Fruit fly (Drosophila melanogaster) whole organism, prepupa: ENCODE measurements around the gene CG7582.

ENCODE experiments used
- CG16779 ChIP-seq: fragments of 200-800 bp; sonication (Bioruptor generic); optimal IDR thresholded peaks from 3 replicates; lab custom pipeline; 2017; ENCODE audit warnings: missing biosample characterization, mild to moderate bottlenecking, missing genetic modification characterization
- CG31627 ChIP-seq: fragments of 200-800 bp; sonication (Bioruptor generic); optimal IDR thresholded peaks from 3 replicates; lab custom pipeline; 2016; ENCODE audit warnings: missing biosample characterization, missing genetic modification characterization
- CG32006 ChIP-seq: fragments of 200-800 bp; sonication (Bioruptor generic); optimal IDR thresholded peaks from 3 replicates; lab custom pipeline; 2017; ENCODE audit warnings: missing biosample characterization, mild to moderate bottlenecking, missing genetic modification characterization
- CG6276 ChIP-seq: fragments of 200-800 bp; sonication (Bioruptor generic); optimal IDR thresholded peaks from 2 replicates; lab custom pipeline; 2017; ENCODE audit warnings: missing biosample characterization, mild to moderate bottlenecking, missing genetic modification characterization
- Eip93F ChIP-seq: fragments of 200-800 bp; sonication (Bioruptor generic); optimal IDR thresholded peaks from 2 replicates; lab custom pipeline; 2016; ENCODE audit warnings: missing biosample characterization, mild to moderate bottlenecking, missing genetic modification characterization
- Gug ChIP-seq: fragments of 200-800 bp; sonication (Bioruptor generic); IDR thresholded peaks from 2 replicates; pipeline ENCODE4 v1.3.6; 2022; ENCODE audit warnings: missing biosample characterization, missing genetic modification characterization
- Met ChIP-seq: fragments of 200-800 bp; sonication (Bioruptor generic); optimal IDR thresholded peaks from 3 replicates; lab custom pipeline; 2016; ENCODE audit warnings: missing biosample characterization, missing genetic modification characterization
- dac ChIP-seq: fragments of 200-800 bp; sonication (Bioruptor generic); optimal IDR thresholded peaks from 2 replicates; lab custom pipeline; 2017; ENCODE audit warnings: missing biosample characterization, mild to moderate bottlenecking, missing genetic modification characterization
- lz ChIP-seq: fragments of 200-800 bp; sonication (Bioruptor generic); optimal IDR thresholded peaks from 3 replicates; lab custom pipeline; 2016; ENCODE audit warnings: missing biosample characterization, missing genetic modification characterization
- spab ChIP-seq: fragments of 200-800 bp; sonication (Bioruptor generic); optimal IDR thresholded peaks from 2 replicates; lab custom pipeline; 2017; ENCODE audit warnings: missing biosample characterization, mild to moderate bottlenecking, missing genetic modification characterization, missing genetic modification reagents

- TF ChIP-seq CG31627 (no peak), dac (no peak), CG32006 (GFP tag; lab: Kevin White, UChicago) (no peak), Met (no peak), Gug (GFP tag; lab: Robert Waterston, UW) (no peak), lz (GFP tag; lab: Kevin White, UChicago) (no peak), CG6276 (GFP tag; lab: Kevin White, UChicago) (no peak), spab (GFP tag; lab: Kevin White, UChicago) (no peak), CG16779 (tag; lab: Kevin White, UChicago) (no peak), Eip93F (no peak)
Measured at dm6 chr3R:29689211-29689610, 7.1 kb upstream of the CG7582 start, which contains the start of gene Obp99c.
